Worm (Caenorhabditis elegans) whole organism, midembryonic: ENCODE data around the gene C02F4.5.

Experiments
- klf-2 ChIP-seq: fragments of 200-800 bp; sonication (Bioruptor generic); conservative IDR thresholded peaks from 2 replicates; pipeline ENCODE4 v1.3.6; 2022; ENCODE audit warnings: missing genetic modification reagents, missing genetic modification characterization, missing compliant biosample characterization
- med-1 ChIP-seq: sonication (generic microtip); optimal IDR thresholded peaks from 2 replicates; lab custom pipeline; 2017; ENCODE audit warnings: missing genetic modification characterization, mild to moderate bottlenecking, missing compliant biosample characterization, antibody characterized with exemption, missing genetic modification reagents; ENCODE audit not compliant: insufficient read depth
- ref-1 ChIP-seq: fragments of 200-800 bp; sonication (Bioruptor generic); conservative IDR thresholded peaks from 2 replicates; pipeline ENCODE4 v1.3.6; 2022; ENCODE audit warnings: missing genetic modification reagents, missing genetic modification characterization, missing compliant biosample characterization
- ztf-29 ChIP-seq: fragments of 200-800 bp; sonication (Bioruptor generic); IDR thresholded peaks from 2 replicates; pipeline ENCODE4 v1.3.6; 2022; ENCODE audit warnings: missing genetic modification reagents, missing genetic modification characterization, missing compliant biosample characterization

ce11 chrIV:10500481-10500880, 23.5 kb downstream of the C02F4.5 start:
- TF ChIP-seq med-1 (GFP tag; lab: Kevin White, UChicago) (no peak), klf-2 (GFP tag; lab: Robert Waterston, UW) (no peak), ztf-29 (no peak), ref-1 (GFP tag; lab: Robert Waterston, UW) (no peak)
